Worm (Caenorhabditis elegans) whole organism, late embryonic: ENCODE results near the gene idpp-13.

Experiments used
- C38D4.7 ChIP-seq: fragments of 200-800 bp; sonication (Bioruptor generic); optimal IDR thresholded peaks from 2 replicates; lab custom pipeline; 2018; ENCODE audit warnings: mild to moderate bottlenecking, missing genetic modification characterization, moderate library complexity, missing compliant biosample characterization
- ama-1 ChIP-seq: fragments of 150-350 bp; optimal IDR thresholded peaks from 2 replicates; lab custom pipeline; 2014
- ceh-9 ChIP-seq: sonication (generic microtip); optimal IDR thresholded peaks from 2 replicates; lab custom pipeline; 2016; ENCODE audit warnings: mild to moderate bottlenecking, missing genetic modification characterization, inconsistent platforms, missing compliant biosample characterization
- elt-2 ChIP-seq: sonication (generic microtip); optimal IDR thresholded peaks from 2 replicates; lab custom pipeline; 2016; ENCODE audit warnings: missing genetic modification reagents, missing genetic modification characterization, missing compliant biosample characterization
- fkh-10 ChIP-seq: fragments of 150-350 bp; optimal IDR thresholded peaks from 2 replicates; lab custom pipeline; 2014; ENCODE audit warnings: missing biosample characterization, missing genetic modification reagents, missing genetic modification characterization
- nfya-1 ChIP-seq: sonication (generic microtip); optimal IDR thresholded peaks from 2 replicates; lab custom pipeline; 2017; ENCODE audit warnings: missing genetic modification characterization, mild to moderate bottlenecking, missing compliant biosample characterization, antibody characterized with exemption, moderate library complexity
- sox-4 ChIP-seq: sonication (generic microtip); optimal IDR thresholded peaks from 2 replicates; lab custom pipeline; 2017; ENCODE audit warnings: mild to moderate bottlenecking, missing genetic modification characterization, inconsistent platforms, missing compliant biosample characterization

ce11 chrIII:955981-956380, 39.2 kb upstream of the idpp-13 start, which contains the start of gene fbxa-54:
- no peak for TF ChIP-seq C38D4.7 (GFP tag; lab: Kevin White, UChicago)
- TF ChIP-seq ceh-9 (tag; lab: Kevin White, UChicago) = no peak
- TF ChIP-seq ama-1 (lab: Kevin White, UChicago) = no peak
- no peak for TF ChIP-seq nfya-1 (tag; lab: Kevin White, UChicago)
- no peak for TF ChIP-seq elt-2 (tag; lab: Kevin White, UChicago)
- no peak for TF ChIP-seq fkh-10 (GFP tag; lab: Kevin White, UChicago)
- TF ChIP-seq sox-4 (tag; lab: Kevin White, UChicago) = no peak
